Worm (Caenorhabditis elegans): ENCODE results near the gene ebp-3.

- no peak for TF ChIP-seq ama-1 (optimal IDR thresholded peaks at IDR 0.05)
- no peak for TF ChIP-seq jun-1 (tag; optimal IDR thresholded peaks at IDR 0.05)
- TF ChIP-seq lin-39 (tag; optimal IDR thresholded peaks at IDR 0.05) = no peak
- no peak for TF ChIP-seq spr-1 (tag; optimal IDR thresholded peaks at IDR 0.05)
- no peak for TF ChIP-seq ces-1 (GFP tag; optimal IDR thresholded peaks at IDR 0.05)
- TF ChIP-seq arid-1 (GFP tag; conservative IDR thresholded peaks at IDR 0.05) = no peak
- TF ChIP-seq fos-1 (tag; optimal IDR thresholded peaks at IDR 0.05) = no peak
These were observed 10.6 kb downstream of the ebp-3 start, which contains the start of gene Y59A8B.8 for ce11 chrV:18066257-18066783.
